Worm (Caenorhabditis elegans) whole organism, early embryonic: ENCODE measurements around the gene pfk-1.1.

Experiments used
- B0310.2 ChIP-seq: sonication (generic microtip); optimal IDR thresholded peaks from 2 replicates; lab custom pipeline; 2016; ENCODE audit warnings: mild to moderate bottlenecking, missing genetic modification characterization, missing compliant biosample characterization
- F13C5.2 ChIP-seq: sonication (generic microtip); optimal IDR thresholded peaks from 2 replicates; lab custom pipeline; 2017; ENCODE audit warnings: mild to moderate bottlenecking, missing genetic modification characterization, inconsistent platforms, missing compliant biosample characterization
- aly-1 ChIP-seq: sonication (generic microtip); optimal IDR thresholded peaks from 2 replicates; lab custom pipeline; 2016; ENCODE audit warnings: missing genetic modification characterization, missing compliant biosample characterization
- ama-1 ChIP-seq: fragments of 150-350 bp; optimal IDR thresholded peaks from 2 replicates; lab custom pipeline; 2014
- ceh-13 ChIP-seq: fragments of 200-800 bp; sonication (Bioruptor generic); optimal IDR thresholded peaks from 2 replicates; lab custom pipeline; 2018; ENCODE audit warnings: mild to moderate bottlenecking, missing genetic modification characterization, missing compliant biosample characterization
- ceh-36 ChIP-seq: sonication (generic microtip); optimal IDR thresholded peaks from 2 replicates; lab custom pipeline; 2016; ENCODE audit warnings: missing genetic modification characterization, inconsistent platforms, missing compliant biosample characterization
- ets-7 ChIP-seq: sonication (generic microtip); optimal IDR thresholded peaks from 2 replicates; lab custom pipeline; 2016; ENCODE audit warnings: missing genotype, missing genetic modification characterization, missing compliant biosample characterization
- flt-1 ChIP-seq: fragments of 200-800 bp; sonication (Bioruptor generic); IDR thresholded peaks from 2 replicates; pipeline ENCODE4 v1.3.6; 2022; ENCODE audit warnings: missing genetic modification characterization, missing compliant biosample characterization
- hmbx-1 ChIP-seq: sonication (generic microtip); optimal IDR thresholded peaks from 2 replicates; lab custom pipeline; 2016; ENCODE audit warnings: mild to moderate bottlenecking, missing genetic modification characterization, missing compliant biosample characterization
- hmg-4 ChIP-seq: fragments of 200-800 bp; sonication (Bioruptor generic); optimal IDR thresholded peaks from 2 replicates; lab custom pipeline; 2018; ENCODE audit warnings: mild to moderate bottlenecking, missing genetic modification characterization, missing compliant biosample characterization
- hnd-1 ChIP-seq: sonication (generic microtip); optimal IDR thresholded peaks from 2 replicates; lab custom pipeline; 2016; ENCODE audit warnings: missing genetic modification characterization, missing compliant biosample characterization
- pes-1 ChIP-seq: fragments of 200-800 bp; sonication (Bioruptor generic); IDR thresholded peaks from 2 replicates; pipeline ENCODE4 v1.3.6; 2022; ENCODE audit warnings: missing genetic modification reagents, missing genetic modification characterization, missing compliant biosample characterization
- scrt-1 ChIP-seq: fragments of 200-800 bp; sonication (Bioruptor generic); IDR thresholded peaks from 2 replicates; pipeline ENCODE4 v1.3.6; 2022; ENCODE audit warnings: missing genetic modification characterization, missing compliant biosample characterization
- sea-1 ChIP-seq: fragments of 200-800 bp; sonication (Bioruptor generic); conservative IDR thresholded peaks from 2 replicates; pipeline ENCODE4 v1.3.6; 2022; ENCODE audit warnings: missing genetic modification characterization, missing compliant biosample characterization
- tbx-11 ChIP-seq: fragments of 200-800 bp; sonication (Bioruptor generic); IDR thresholded peaks from 2 replicates; pipeline ENCODE4 v1.3.6; 2022; ENCODE audit warnings: missing genetic modification characterization, missing compliant biosample characterization
- tbx-37 ChIP-seq: fragments of 200-800 bp; sonication (Bioruptor generic); conservative IDR thresholded peaks from 2 replicates; pipeline ENCODE4 v1.3.6; 2022; ENCODE audit warnings: missing genetic modification reagents, missing genetic modification characterization, missing compliant biosample characterization
- tra-4 ChIP-seq: sonication (generic microtip); optimal IDR thresholded peaks from 2 replicates; lab custom pipeline; 2017; ENCODE audit warnings: missing genetic modification characterization, missing compliant biosample characterization

The pfk-1.1 gene

DNA sequence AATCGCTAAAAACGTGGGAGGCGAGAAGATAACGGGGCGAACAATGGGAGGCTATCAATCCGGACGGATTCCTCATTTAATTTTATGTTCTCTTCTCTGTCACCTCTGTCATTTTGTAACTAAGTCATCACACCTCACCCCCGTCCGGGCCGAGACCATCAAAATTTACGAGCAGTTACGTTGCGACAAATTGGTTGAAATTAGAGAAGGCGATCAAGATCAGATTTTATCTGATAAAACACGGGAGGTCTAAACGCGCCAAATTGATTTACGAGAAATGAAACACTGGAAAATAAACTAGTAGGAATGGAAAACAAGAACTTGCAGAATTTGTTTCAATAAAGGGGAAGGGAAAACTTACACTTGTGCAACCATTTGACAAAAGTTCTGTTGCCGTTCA lies 12.6 kb upstream of the pfk-1.1 start:
- no peak for TF ChIP-seq pes-1 (GFP tag; lab: Robert Waterston, UW)
- no peak for TF ChIP-seq hnd-1 (tag; lab: Kevin White, UChicago)
- no peak for TF ChIP-seq sea-1 (GFP tag; lab: Robert Waterston, UW)
- TF ChIP-seq hmg-4 (GFP tag; lab: Kevin White, UChicago): no peak
- TF ChIP-seq ets-7 (tag; lab: Kevin White, UChicago): no peak
- no peak for TF ChIP-seq hmbx-1 (tag; lab: Kevin White, UChicago)

DNA sequence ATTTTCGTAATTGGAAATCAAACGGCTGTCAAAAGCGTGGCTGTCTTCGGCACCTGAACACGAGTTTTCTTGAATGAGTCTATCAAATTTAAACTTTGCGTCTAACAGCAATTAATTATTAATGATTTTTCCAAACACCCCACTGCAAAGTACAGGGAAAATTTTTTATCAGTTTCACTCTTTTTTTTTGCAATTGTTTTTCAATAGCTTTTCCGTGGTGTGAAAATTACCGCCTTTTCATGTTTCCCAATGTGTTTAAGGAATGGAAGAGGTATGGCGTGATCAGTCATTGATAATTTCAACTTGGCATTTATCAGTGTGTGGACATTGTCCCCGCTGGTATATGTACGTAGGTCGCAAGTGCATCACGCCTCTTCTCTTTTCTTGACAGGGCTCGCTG lies 8.8 kb upstream of the pfk-1.1 start:
- no peak for TF ChIP-seq F13C5.2 (tag; lab: Kevin White, UChicago)
- no peak for TF ChIP-seq aly-1 (tag; lab: Kevin White, UChicago)
- no peak for TF ChIP-seq tbx-37 (GFP tag; lab: Robert Waterston, UW)
- no peak for TF ChIP-seq tbx-11 (GFP tag; lab: Robert Waterston, UW)
- TF ChIP-seq ets-7 (tag; lab: Kevin White, UChicago): no peak
- no peak for TF ChIP-seq scrt-1 (GFP tag; lab: Robert Waterston, UW)
- no peak for TF ChIP-seq hnd-1 (tag; lab: Kevin White, UChicago)

DNA sequence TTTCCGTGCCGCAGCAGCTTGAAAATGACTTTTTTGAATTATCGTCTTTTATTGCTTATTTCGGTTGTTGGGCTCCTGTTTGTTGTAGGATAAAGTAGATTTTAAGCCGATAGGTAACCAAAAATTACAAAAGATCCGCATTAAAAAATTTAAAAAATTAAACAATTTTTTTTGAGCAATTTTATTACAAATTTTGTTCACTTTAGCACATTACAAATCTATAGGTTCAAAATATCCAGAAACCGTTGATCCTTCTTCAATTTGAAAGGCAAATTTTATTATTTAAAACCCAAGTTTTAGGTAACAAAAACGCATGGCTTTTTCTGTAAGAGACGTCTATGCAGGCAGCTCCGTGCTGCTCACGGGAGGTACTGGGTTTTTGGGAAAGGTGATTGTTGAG lies 7.6 kb upstream of the pfk-1.1 start, which contains the start of gene fard-1:
TSS of gene fard-1 (plus strand) at position 301 of the 400 bp plus-strand sequence.
- no peak for TF ChIP-seq ama-1 (lab: Kevin White, UChicago)
- TF ChIP-seq tbx-11 (GFP tag; lab: Robert Waterston, UW): no peak
- TF ChIP-seq scrt-1 (GFP tag; lab: Robert Waterston, UW): no peak
- no peak for TF ChIP-seq aly-1 (tag; lab: Kevin White, UChicago)
- TF ChIP-seq hmg-4 (GFP tag; lab: Kevin White, UChicago): no peak
- no peak for TF ChIP-seq sea-1 (GFP tag; lab: Robert Waterston, UW)
- TF ChIP-seq ceh-13: no peak
- TF ChIP-seq B0310.2: no peak
- no peak for TF ChIP-seq F13C5.2 (tag; lab: Kevin White, UChicago)
- no peak for TF ChIP-seq flt-1 (GFP tag; lab: Robert Waterston, UW)
- no peak for TF ChIP-seq tbx-37 (GFP tag; lab: Robert Waterston, UW)
- no peak for TF ChIP-seq ets-7 (tag; lab: Kevin White, UChicago)
- TF ChIP-seq tra-4: no peak

DNA sequence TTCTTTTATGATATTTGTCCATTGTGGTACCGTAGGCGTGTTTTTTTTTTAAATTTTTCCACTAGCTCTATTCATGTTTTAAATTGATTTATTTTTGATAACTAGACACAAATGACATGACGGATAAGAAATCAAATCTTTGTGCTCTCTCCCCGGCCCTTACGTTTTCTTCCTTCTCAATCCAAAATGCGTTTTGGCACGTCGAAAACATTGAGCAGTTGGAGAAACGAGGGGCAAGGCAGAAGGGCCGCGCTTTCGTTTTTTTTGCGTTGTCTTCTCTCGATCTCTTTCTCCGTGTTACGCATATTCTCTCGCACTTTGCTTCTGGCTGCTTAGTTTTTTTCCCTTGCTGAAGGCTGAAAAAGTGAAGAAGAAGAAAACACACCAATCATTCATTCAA lies 1.6 kb upstream of the pfk-1.1 start:
- no peak for TF ChIP-seq sea-1 (GFP tag; lab: Robert Waterston, UW)
- TF ChIP-seq flt-1 (GFP tag; lab: Robert Waterston, UW): no peak
- no peak for TF ChIP-seq tbx-37 (GFP tag; lab: Robert Waterston, UW)
- no peak for TF ChIP-seq ceh-36
- no peak for TF ChIP-seq F13C5.2 (tag; lab: Kevin White, UChicago)
- TF ChIP-seq tbx-11 (GFP tag; lab: Robert Waterston, UW): no peak
- no peak for TF ChIP-seq pes-1 (GFP tag; lab: Robert Waterston, UW)
- TF ChIP-seq B0310.2: no peak
- no peak for TF ChIP-seq aly-1 (tag; lab: Kevin White, UChicago)
- TF ChIP-seq scrt-1 (GFP tag; lab: Robert Waterston, UW): no peak
- no peak for TF ChIP-seq hnd-1 (tag; lab: Kevin White, UChicago)
- no peak for TF ChIP-seq ama-1 (lab: Kevin White, UChicago)
- no peak for TF ChIP-seq ceh-13
- no peak for TF ChIP-seq tra-4
- no peak for TF ChIP-seq hmbx-1 (tag; lab: Kevin White, UChicago)
- TF ChIP-seq ets-7 (tag; lab: Kevin White, UChicago): no peak
- no peak for TF ChIP-seq hmg-4 (GFP tag; lab: Kevin White, UChicago)

DNA sequence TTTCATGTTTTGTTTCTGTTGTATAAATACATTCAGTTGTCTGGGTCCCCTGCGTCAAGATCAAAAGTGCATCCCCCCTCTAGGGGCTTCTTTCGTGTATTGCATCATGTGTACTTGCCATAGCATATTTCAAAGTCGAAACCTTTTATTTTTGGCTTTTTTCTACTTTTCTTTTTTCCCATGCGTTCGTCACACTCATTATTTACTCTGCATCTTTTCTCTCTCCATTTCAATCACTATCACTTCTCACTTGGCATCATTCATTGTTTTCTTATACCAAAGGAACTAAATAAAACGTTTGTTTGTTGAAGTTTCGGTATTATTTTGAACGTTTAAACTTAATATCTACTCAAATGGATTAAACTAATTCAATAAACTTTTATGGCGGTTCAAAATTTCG lies 1.1 kb upstream of the pfk-1.1 start:
- TF ChIP-seq B0310.2: no peak
- no peak for TF ChIP-seq flt-1 (GFP tag; lab: Robert Waterston, UW)
- no peak for TF ChIP-seq F13C5.2 (tag; lab: Kevin White, UChicago)
- no peak for TF ChIP-seq hmbx-1 (tag; lab: Kevin White, UChicago)
- TF ChIP-seq ceh-36: no peak
- TF ChIP-seq ets-7 (tag; lab: Kevin White, UChicago): no peak
- no peak for TF ChIP-seq sea-1 (GFP tag; lab: Robert Waterston, UW)
- TF ChIP-seq aly-1 (tag; lab: Kevin White, UChicago): no peak
- no peak for TF ChIP-seq tbx-37 (GFP tag; lab: Robert Waterston, UW)
- no peak for TF ChIP-seq hnd-1 (tag; lab: Kevin White, UChicago)
- TF ChIP-seq tra-4: no peak
- no peak for TF ChIP-seq ama-1 (lab: Kevin White, UChicago)
- TF ChIP-seq tbx-11 (GFP tag; lab: Robert Waterston, UW): no peak
- no peak for TF ChIP-seq ceh-13
- TF ChIP-seq scrt-1 (GFP tag; lab: Robert Waterston, UW): no peak
- no peak for TF ChIP-seq hmg-4 (GFP tag; lab: Kevin White, UChicago)
- no peak for TF ChIP-seq pes-1 (GFP tag; lab: Robert Waterston, UW)

DNA sequence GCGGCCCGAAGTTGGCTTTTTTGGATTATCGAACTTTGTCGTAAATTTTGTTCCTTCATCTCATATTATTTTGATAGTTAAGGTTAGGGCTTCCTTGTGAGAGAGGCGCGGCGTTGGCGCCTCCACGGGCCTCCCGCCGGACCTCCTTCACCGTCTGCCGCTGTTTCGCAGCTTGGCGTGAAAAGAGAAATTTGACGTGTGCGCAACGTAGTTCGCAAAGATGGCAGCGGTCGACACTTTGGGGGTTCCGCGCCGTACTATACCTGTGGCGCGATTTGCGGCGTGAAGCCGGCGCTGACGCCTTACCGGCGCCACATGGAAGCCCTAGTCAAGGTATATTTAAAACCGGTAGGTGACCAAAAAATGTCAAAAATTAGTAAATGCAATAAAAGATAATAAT lies 1.7 kb downstream of the pfk-1.1 start:
- TF ChIP-seq scrt-1 (GFP tag; lab: Robert Waterston, UW): no peak
- no peak for TF ChIP-seq tra-4
- no peak for TF ChIP-seq ets-7 (tag; lab: Kevin White, UChicago)
- no peak for TF ChIP-seq hmbx-1 (tag; lab: Kevin White, UChicago)
- no peak for TF ChIP-seq hmg-4 (GFP tag; lab: Kevin White, UChicago)
- no peak for TF ChIP-seq tbx-37 (GFP tag; lab: Robert Waterston, UW)
- no peak for TF ChIP-seq flt-1 (GFP tag; lab: Robert Waterston, UW)
- no peak for TF ChIP-seq ceh-13
- TF ChIP-seq aly-1 (tag; lab: Kevin White, UChicago): no peak
- TF ChIP-seq ceh-36: no peak
- no peak for TF ChIP-seq tbx-11 (GFP tag; lab: Robert Waterston, UW)
- TF ChIP-seq F13C5.2 (tag; lab: Kevin White, UChicago): no peak
- no peak for TF ChIP-seq hnd-1 (tag; lab: Kevin White, UChicago)
- TF ChIP-seq sea-1 (GFP tag; lab: Robert Waterston, UW): no peak
- no peak for TF ChIP-seq ama-1 (lab: Kevin White, UChicago)

DNA sequence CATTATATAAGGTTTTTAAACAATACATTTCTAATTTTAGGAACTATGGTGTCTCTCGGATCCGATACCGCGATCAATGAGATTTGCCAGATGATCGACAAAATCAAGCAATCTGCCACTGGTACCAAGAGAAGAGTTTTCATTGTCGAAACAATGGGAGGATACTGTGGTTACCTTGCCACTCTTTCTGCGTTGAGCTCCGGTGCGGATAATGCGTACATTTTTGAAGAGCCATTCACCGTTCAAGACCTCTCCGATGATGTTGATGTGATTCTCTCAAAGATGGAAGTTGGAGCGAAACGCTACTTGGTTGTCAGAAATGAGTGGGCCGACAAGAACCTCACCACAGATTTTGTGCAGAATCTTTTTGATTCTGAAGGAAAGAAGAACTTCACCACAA lies 2.9 kb downstream of the pfk-1.1 start:
- TF ChIP-seq flt-1 (GFP tag; lab: Robert Waterston, UW) (no peak), hmg-4 (GFP tag; lab: Kevin White, UChicago) (no peak), F13C5.2 (tag; lab: Kevin White, UChicago) (no peak), tbx-37 (GFP tag; lab: Robert Waterston, UW) (no peak), hmbx-1 (tag; lab: Kevin White, UChicago) (no peak), ama-1 (lab: Kevin White, UChicago) (no peak), B0310.2 (no peak), pes-1 (GFP tag; lab: Robert Waterston, UW) (no peak), sea-1 (GFP tag; lab: Robert Waterston, UW) (no peak), tra-4 (no peak), hnd-1 (tag; lab: Kevin White, UChicago) (no peak), ceh-36 (no peak), scrt-1 (GFP tag; lab: Robert Waterston, UW) (no peak), tbx-11 (GFP tag; lab: Robert Waterston, UW) (no peak), ceh-13 (no peak), ets-7 (tag; lab: Kevin White, UChicago) (no peak), aly-1 (tag; lab: Kevin White, UChicago) (no peak)
